Fruit fly (Drosophila melanogaster): ENCODE data around the gene Naa60.

The Naa60 gene

dm6 chr3L:9744060-9744549 lies 17.4 kb downstream of the Naa60 start (continued):
- TF ChIP-seq chn (GFP tag; optimal IDR thresholded peaks at IDR 0.05): peak; percentile 75
- TF ChIP-seq CG2712 (tag; optimal IDR thresholded peaks at IDR 0.05): peak; percentile 95
- no peak for TF ChIP-seq pan (optimal IDR thresholded peaks at IDR 0.05)
- TF ChIP-seq pan (GFP tag; optimal IDR thresholded peaks at IDR 0.05 in 1 of 2, IDR thresholded peaks at IDR 0.05 in 1 of 2): peak in 1 of 2 experiments; percentile 89
- TF ChIP-seq CG13424 (tag; optimal IDR thresholded peaks at IDR 0.05): peak; percentile 87
- TF ChIP-seq crol (GFP tag; IDR thresholded peaks at IDR 0.05): no peak
- peak; percentile 61 for TF ChIP-seq CG34376 (GFP tag; optimal IDR thresholded peaks at IDR 0.05)
- peak; percentile 82 for TF ChIP-seq CG14667 (GFP tag; IDR thresholded peaks at IDR 0.05)
- no peak for TF ChIP-seq da (GFP tag; optimal IDR thresholded peaks at IDR 0.05)
- TF ChIP-seq en (GFP tag; optimal IDR thresholded peaks at IDR 0.05): peak; percentile 76
- TF ChIP-seq Nf-YB (GFP tag; optimal IDR thresholded peaks at IDR 0.05): peak; percentile 61
- TF ChIP-seq CG11504 (tag; optimal IDR thresholded peaks at IDR 0.05): peak; percentile 100
- peak; percentile 64 for TF ChIP-seq vfl (GFP tag; optimal IDR thresholded peaks at IDR 0.05)
- TF ChIP-seq Sox100B (GFP tag; optimal IDR thresholded peaks at IDR 0.05): peak; percentile 97
- TF ChIP-seq Usf (GFP tag; optimal IDR thresholded peaks at IDR 0.05): peak; percentile 25
- no peak for TF ChIP-seq CG15073 (GFP tag; optimal IDR thresholded peaks at IDR 0.05)
- peak; percentile 41; the same call in 1 of the 2 replicates for TF ChIP-seq CG10321 (GFP tag; IDR thresholded peaks at IDR 0.05)
- TF ChIP-seq Doc3 (GFP tag; IDR thresholded peaks at IDR 0.05; ENCODE audit: partially characterized antibody): no peak
- peak; percentile 72 for TF ChIP-seq Deaf1 (tag; optimal IDR thresholded peaks at IDR 0.05)
- TF ChIP-seq exex (tag; optimal IDR thresholded peaks at IDR 0.05): no peak
- TF ChIP-seq C15 (GFP tag; IDR thresholded peaks at IDR 0.05): peak; percentile 68; the same call in 1 of the 3 replicates
- TF ChIP-seq CG15514 (GFP tag; optimal IDR thresholded peaks at IDR 0.05): peak; percentile 74
- peak; percentile 84 for TF ChIP-seq kni (GFP tag; optimal IDR thresholded peaks at IDR 0.05)
- peak; percentile 75 for TF ChIP-seq CG1603 (tag; optimal IDR thresholded peaks at IDR 0.05)
- peak; percentile 48 for TF ChIP-seq CG12155 (GFP tag; optimal IDR thresholded peaks at IDR 0.05)
- TF ChIP-seq CG9437 (GFP tag; optimal IDR thresholded peaks at IDR 0.05): peak; percentile 72
- TF ChIP-seq lbe (GFP tag; optimal IDR thresholded peaks at IDR 0.05): peak; percentile 75
- TF ChIP-seq CG17568 (GFP tag; optimal IDR thresholded peaks at IDR 0.05): peak; percentile 17
- peak; percentile 75 to 76 for TF ChIP-seq dpn (GFP tag; optimal IDR thresholded peaks at IDR 0.05)
- TF ChIP-seq pum (GFP tag; optimal IDR thresholded peaks at IDR 0.05): peak; percentile 85
- TF ChIP-seq Dek (tag; optimal IDR thresholded peaks at IDR 0.05): peak; percentile 75
- TF ChIP-seq CG17328 (GFP tag; IDR thresholded peaks at IDR 0.05): peak; percentile 79
- TF ChIP-seq stc (GFP tag; IDR thresholded peaks at IDR 0.05): peak; percentile 87
- peak; percentile 68 for TF ChIP-seq Hsf (GFP tag; optimal IDR thresholded peaks at IDR 0.05)
- TF ChIP-seq CG13296 (GFP tag; optimal IDR thresholded peaks at IDR 0.05): peak; percentile 93
- no peak for TF ChIP-seq bigmax (GFP tag; optimal IDR thresholded peaks at IDR 0.05)
- no peak for TF ChIP-seq Hey (tag; optimal IDR thresholded peaks at IDR 0.05)
- peak; percentile 80 for TF ChIP-seq Hmr (GFP tag; optimal IDR thresholded peaks at IDR 0.05)
- peak; percentile 92 for TF ChIP-seq CG7556 (GFP tag; optimal IDR thresholded peaks at IDR 0.05)
- TF ChIP-seq CG8478 (optimal IDR thresholded peaks at IDR 0.05): no peak
- no peak for TF ChIP-seq h (optimal IDR thresholded peaks at IDR 0.05)
- no peak for TF ChIP-seq CG13287 (GFP tag; IDR thresholded peaks at IDR 0.05; ENCODE audit: partially characterized antibody)
- TF ChIP-seq Sox102F (GFP tag; optimal IDR thresholded peaks at IDR 0.05): peak; percentile 76
- TF ChIP-seq Lhr (GFP tag; optimal IDR thresholded peaks at IDR 0.05): peak; percentile 52
- TF ChIP-seq CG34224 (GFP tag; IDR thresholded peaks at IDR 0.05; ENCODE audit: partially characterized antibody): no peak
- TF ChIP-seq odd (GFP tag; optimal IDR thresholded peaks at IDR 0.05): peak; percentile 81
- TF ChIP-seq Gsc (GFP tag; IDR thresholded peaks at IDR 0.05): peak; percentile 67
- no peak for TF ChIP-seq Tbp (GFP tag; optimal IDR thresholded peaks at IDR 0.05)
- peak; percentile 72 for TF ChIP-seq lilli (GFP tag; optimal IDR thresholded peaks at IDR 0.05)
- peak; percentile 38 for TF ChIP-seq pho (GFP tag; optimal IDR thresholded peaks at IDR 0.05)
- peak; percentile 95 for TF ChIP-seq dmrt99B (tag; optimal IDR thresholded peaks at IDR 0.05)
